Fruit fly (Drosophila melanogaster) whole organism, prepupa: ENCODE data around the gene CG42464.

Experiments used
- CG10631 ChIP-seq: fragments of 200-800 bp; sonication (Bioruptor generic); optimal IDR thresholded peaks from 2 replicates; lab custom pipeline; 2016; ENCODE audit warnings: missing biosample characterization, missing genetic modification characterization
- CG16779 ChIP-seq: fragments of 200-800 bp; sonication (Bioruptor generic); optimal IDR thresholded peaks from 3 replicates; lab custom pipeline; 2017; ENCODE audit warnings: missing biosample characterization, mild to moderate bottlenecking, missing genetic modification characterization
- CG34406 ChIP-seq: fragments of 200-800 bp; sonication (Bioruptor generic); optimal IDR thresholded peaks from 3 replicates; lab custom pipeline; 2016; ENCODE audit warnings: missing biosample characterization, missing genetic modification characterization
- Hr4 ChIP-seq: fragments of 200-800 bp; sonication (Bioruptor generic); optimal IDR thresholded peaks from 3 replicates; lab custom pipeline; 2016; ENCODE audit warnings: missing biosample characterization, missing genetic modification characterization
- achi ChIP-seq: fragments of 200-800 bp; sonication (Bioruptor generic); optimal IDR thresholded peaks from 3 replicates; lab custom pipeline; 2016; ENCODE audit warnings: missing biosample characterization, missing genetic modification characterization
- fd59A ChIP-seq: fragments of 200-800 bp; sonication (Bioruptor generic); optimal IDR thresholded peaks from 2 replicates; lab custom pipeline; 2017; ENCODE audit warnings: missing biosample characterization, mild to moderate bottlenecking, missing genetic modification characterization, missing genetic modification reagents
- ss ChIP-seq, 2 experiments: fragments of 200-800 bp; sonication (Bioruptor generic); optimal IDR thresholded peaks; 2 replicates in 1 of 2; 3 replicates in 1 of 2; lab custom pipeline; 2017 to 2018; ENCODE audit warnings: mild to moderate bottlenecking in 2 of 2, missing biosample characterization in 2 of 2, missing genetic modification characterization in 2 of 2, moderate library complexity in 1 of 2
- vri ChIP-seq: fragments of 200-800 bp; sonication (Bioruptor generic); optimal IDR thresholded peaks from 3 replicates; lab custom pipeline; 2016; ENCODE audit warnings: missing biosample characterization, mild to moderate bottlenecking, missing genetic modification characterization

DNA sequence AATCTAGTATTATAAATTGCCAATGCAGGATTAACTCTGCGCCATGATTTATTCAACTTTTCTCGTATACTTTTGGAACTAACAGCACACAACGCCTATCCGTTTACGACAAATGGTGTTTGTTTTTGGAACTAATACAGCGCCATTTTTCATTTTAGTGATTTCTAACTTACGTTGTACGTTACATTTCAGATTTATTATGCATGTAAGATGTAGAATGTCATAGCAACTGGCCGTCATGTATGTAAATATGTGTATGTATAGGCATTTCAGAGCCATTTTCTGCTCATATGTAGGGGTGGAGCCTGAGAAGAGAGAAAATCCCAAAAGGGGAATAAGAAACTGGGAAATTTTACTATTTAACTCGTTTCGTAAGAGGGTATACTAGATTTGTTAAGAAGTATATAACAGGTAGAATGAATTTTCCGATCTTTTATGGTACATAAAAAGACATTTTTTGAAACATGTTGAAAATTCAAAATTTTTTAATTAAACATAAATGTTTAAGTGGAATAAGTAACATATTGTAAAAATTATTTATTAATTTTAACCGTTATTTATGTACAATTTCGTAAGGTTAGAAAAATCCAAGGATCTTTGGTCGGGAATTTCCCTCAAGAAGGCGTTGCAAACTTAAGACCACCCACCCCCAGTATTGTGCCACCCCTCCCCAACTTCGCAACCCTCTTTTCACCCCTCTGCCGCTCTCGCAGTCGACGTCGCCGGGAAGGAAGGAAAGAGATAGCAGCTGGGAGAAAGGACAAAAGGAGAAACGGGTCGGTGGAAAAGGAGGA, 41.7 kb upstream of the CG42464 start:
- TF ChIP-seq CG34406 (GFP tag; lab: Kevin White, UChicago) (no peak), fd59A (GFP tag; lab: Kevin White, UChicago) (no peak), CG16779 (tag; lab: Kevin White, UChicago) (no peak), achi (GFP tag; lab: Kevin White, UChicago) (peak; percentile 13), Hr4 (GFP tag; lab: Kevin White, UChicago) (peak; percentile 33), ss (GFP tag; optimal IDR thresholded peaks at IDR 0.05; lab: Kevin White, UChicago) (no peak), CG10631 (peak; percentile 32), vri (GFP tag; lab: Kevin White, UChicago) (no peak)
